Worm (Caenorhabditis elegans) whole organism, midembryonic: ENCODE data around the gene sre-8.
"Not testable (repeated sequence)": the region's sequence is repeated elsewhere in the genome, so short reads cannot be mapped to it uniquely, and the experiment has no call there.

Experiments used
- T22C8.4 ChIP-seq: fragments of 200-800 bp; sonication (Bioruptor generic); IDR thresholded peaks from 2 replicates; pipeline ENCODE4 v1.3.6; 2022; ENCODE audit warnings: missing genetic modification characterization, missing compliant biosample characterization
- cog-1 ChIP-seq: sonication (generic microtip); optimal IDR thresholded peaks from 2 replicates; lab custom pipeline; 2016; ENCODE audit warnings: missing genetic modification characterization, missing compliant biosample characterization
- flt-1 ChIP-seq: fragments of 200-800 bp; sonication (Bioruptor generic); IDR thresholded peaks from 2 replicates; pipeline ENCODE4 v1.3.6; 2022; ENCODE audit warnings: missing genetic modification characterization, missing compliant biosample characterization
- klf-2 ChIP-seq: fragments of 200-800 bp; sonication (Bioruptor generic); conservative IDR thresholded peaks from 2 replicates; pipeline ENCODE4 v1.3.6; 2022; ENCODE audit warnings: missing genetic modification reagents, missing genetic modification characterization, missing compliant biosample characterization
- med-1 ChIP-seq: sonication (generic microtip); optimal IDR thresholded peaks from 2 replicates; lab custom pipeline; 2017; ENCODE audit warnings: missing genetic modification characterization, mild to moderate bottlenecking, missing compliant biosample characterization, antibody characterized with exemption, missing genetic modification reagents; ENCODE audit not compliant: insufficient read depth
- ref-1 ChIP-seq: fragments of 200-800 bp; sonication (Bioruptor generic); conservative IDR thresholded peaks from 2 replicates; pipeline ENCODE4 v1.3.6; 2022; ENCODE audit warnings: missing genetic modification reagents, missing genetic modification characterization, missing compliant biosample characterization
- tab-1 ChIP-seq: fragments of 200-800 bp; sonication (Bioruptor generic); IDR thresholded peaks from 2 replicates; pipeline ENCODE4 v1.3.6; 2022; ENCODE audit warnings: missing genetic modification characterization, missing compliant biosample characterization
- ztf-23 ChIP-seq: fragments of 200-800 bp; sonication (Bioruptor generic); IDR thresholded peaks from 2 replicates; pipeline ENCODE4 v1.3.6; 2022; ENCODE audit warnings: missing genetic modification reagents, missing genetic modification characterization, missing compliant biosample characterization
- ztf-29 ChIP-seq: fragments of 200-800 bp; sonication (Bioruptor generic); IDR thresholded peaks from 2 replicates; pipeline ENCODE4 v1.3.6; 2022; ENCODE audit warnings: missing genetic modification reagents, missing genetic modification characterization, missing compliant biosample characterization

Gene sre-8

ce11 chrV:14293667-14294194 lies 36.8 kb downstream of the sre-8 start, which contains the start of gene F14D7.2:
TSS of gene F14D7.2 (minus strand) at chrV:14293717.
- no peak for TF ChIP-seq ztf-29 (GFP tag; lab: Robert Waterston, UW)
- no peak for TF ChIP-seq cog-1 (tag; lab: Kevin White, UChicago)
- no peak for TF ChIP-seq flt-1 (GFP tag; lab: Robert Waterston, UW)
- no peak for TF ChIP-seq ztf-23 (GFP tag; lab: Robert Waterston, UW)

DNA sequence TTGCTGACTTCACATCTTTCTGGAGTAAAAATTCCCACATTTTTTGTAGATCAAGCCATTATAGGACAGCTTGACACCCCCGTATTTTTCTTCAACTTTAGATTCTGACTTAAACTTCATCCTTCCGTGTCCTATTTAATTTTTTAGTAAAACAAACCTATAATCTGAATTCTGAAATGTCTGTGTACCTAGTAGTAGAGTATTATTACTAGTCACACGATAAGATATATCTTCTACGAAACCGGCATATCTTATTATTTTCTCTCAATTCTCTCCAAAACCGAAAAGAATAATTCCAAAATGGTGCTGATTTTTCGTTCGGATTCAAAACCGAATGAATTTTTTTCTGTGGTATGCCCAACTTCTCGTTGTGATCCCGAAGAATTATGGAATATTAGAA lies 37.5 kb downstream of the sre-8 start, which contains the start of gene F14D7.9:
Gene F14D7.9, plus strand, starts transcription at position 301 of the 400 bp plus-strand sequence.
- TF ChIP-seq ztf-23 (GFP tag; lab: Robert Waterston, UW) (no peak), tab-1 (GFP tag; lab: Robert Waterston, UW) (no peak), cog-1 (tag; lab: Kevin White, UChicago) (no peak), ref-1 (GFP tag; lab: Robert Waterston, UW) (no peak), klf-2 (GFP tag; lab: Robert Waterston, UW) (no peak), T22C8.4 (GFP tag; lab: Robert Waterston, UW) (no peak), ztf-29 (GFP tag; lab: Robert Waterston, UW) (no peak), med-1 (no peak), flt-1 (GFP tag; lab: Robert Waterston, UW) (no peak)

- no peak for TF ChIP-seq tab-1 (GFP tag; lab: Robert Waterston, UW)
- no peak for TF ChIP-seq ztf-23 (GFP tag; lab: Robert Waterston, UW)
- no peak for TF ChIP-seq flt-1 (GFP tag; lab: Robert Waterston, UW)
- no peak for TF ChIP-seq cog-1 (tag; lab: Kevin White, UChicago)
Observed at ce11 chrV:14296499-14296898, 39.6 kb downstream of the sre-8 start, which contains the start of gene F14D7.3. TSS of gene F14D7.3 (plus strand) at chrV:14296799.

DNA sequence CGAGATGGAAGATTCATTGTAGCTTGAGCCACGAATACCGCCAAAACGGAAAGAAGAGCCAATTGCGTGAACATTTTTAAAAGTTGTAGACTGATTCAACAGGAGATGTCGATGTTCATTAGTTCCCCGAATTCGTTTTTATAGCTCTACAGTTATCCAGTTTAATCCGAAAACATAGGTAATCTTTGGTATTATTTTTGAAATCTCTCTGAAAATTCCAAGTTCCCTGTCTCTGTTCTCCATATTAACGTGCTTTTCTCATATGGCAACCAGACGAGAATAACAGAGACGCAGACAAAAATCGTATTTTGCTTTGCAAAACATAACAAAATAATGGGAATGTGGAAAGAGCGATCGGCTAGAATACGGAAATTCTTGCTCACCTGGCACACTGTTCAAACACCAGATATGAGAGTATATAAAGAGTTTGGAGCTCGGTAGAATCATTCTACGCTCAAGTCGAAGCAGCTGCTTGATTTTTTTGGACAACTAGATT lies 42.7 kb downstream of the sre-8 start, which contains the start of the genes spig-3 and F14D7.12:
Gene spig-3, minus strand, starts transcription at position 101 of the 496 bp plus-strand sequence.
Gene F14D7.12, plus strand, starts transcription at position 446 of the 496 bp plus-strand sequence.
- TF ChIP-seq T22C8.4 (GFP tag; lab: Robert Waterston, UW) (no peak), med-1 (no peak), cog-1 (tag; lab: Kevin White, UChicago) (no peak), ztf-29 (GFP tag; lab: Robert Waterston, UW) (no peak), ztf-23 (GFP tag; lab: Robert Waterston, UW) (no peak), klf-2 (GFP tag; lab: Robert Waterston, UW) (no peak), tab-1 (GFP tag; lab: Robert Waterston, UW) (no peak), ref-1 (GFP tag; lab: Robert Waterston, UW) (no peak), flt-1 (GFP tag; lab: Robert Waterston, UW) (no peak)

ce11 chrV:14301076-14301475 lies 44.2 kb downstream of the sre-8 start, which contains the start of gene F14D7.6:
TSS of gene F14D7.6 (plus strand) at chrV:14301413.
- TF ChIP-seq ztf-29 (GFP tag; lab: Robert Waterston, UW) (no peak), T22C8.4 (GFP tag; lab: Robert Waterston, UW) (no peak), cog-1 (tag; lab: Kevin White, UChicago) (no peak), tab-1 (GFP tag; lab: Robert Waterston, UW) (no peak), klf-2 (GFP tag; lab: Robert Waterston, UW) (no peak), med-1 (no peak), ztf-23 (GFP tag; lab: Robert Waterston, UW) (no peak), flt-1 (GFP tag; lab: Robert Waterston, UW) (no peak), ref-1 (GFP tag; lab: Robert Waterston, UW) (no peak)

DNA sequence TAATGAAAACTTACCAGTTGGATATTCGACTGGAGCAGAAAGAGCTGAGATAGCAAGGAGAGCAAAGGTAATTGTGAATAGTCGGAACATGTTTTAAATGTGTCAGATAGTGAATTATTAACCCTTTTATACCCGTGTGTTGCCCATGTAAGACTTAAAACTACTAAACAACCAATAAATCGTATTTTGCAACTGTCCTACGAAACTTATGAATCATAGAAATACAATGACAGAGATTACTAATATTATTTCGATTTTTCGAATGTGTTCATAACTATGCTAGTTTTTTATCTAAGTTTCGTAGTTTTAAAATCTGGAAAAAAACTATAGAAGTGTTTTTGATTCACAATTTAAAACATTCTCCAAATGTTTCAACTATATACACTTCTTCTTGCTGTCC lies 49.9 kb downstream of the sre-8 start, which contains the start of gene spig-4:
Gene spig-4, minus strand, starts transcription at position 101 of the 400 bp plus-strand sequence.
- TF ChIP-seq med-1; klf-2 (GFP tag; lab: Robert Waterston, UW); ztf-29 (GFP tag; lab: Robert Waterston, UW): not testable (repeated sequence)

ce11 chrV:14308164-14308563 lies 51.3 kb downstream of the sre-8 start, which contains the start of gene spig-5:
TSS of gene spig-5 (plus strand) at chrV:14308464.
- not testable (repeated sequence) for TF ChIP-seq cog-1 (tag; lab: Kevin White, UChicago); ztf-23 (GFP tag; lab: Robert Waterston, UW); ztf-29 (GFP tag; lab: Robert Waterston, UW)
